Fruit fly (Drosophila melanogaster) whole organism, embryonic: ENCODE data around the gene Or7a.
A peak's percentile ranks its signal among the peaks of the same experiment; 100 is the strongest.

Experiments
- CG12744 ChIP-seq: fragments of 200-800 bp; sonication (Bioruptor generic); optimal IDR thresholded peaks from 2 replicates; lab custom pipeline; 2016; ENCODE audit warnings: missing biosample characterization, missing genetic modification characterization
- CG1529 ChIP-seq: fragments of 200-800 bp; sonication (Bioruptor generic); optimal IDR thresholded peaks from 3 replicates; lab custom pipeline; 2018; ENCODE audit warnings: missing biosample characterization, missing genetic modification characterization
- CG15514 ChIP-seq: fragments of 200-800 bp; sonication (Bioruptor generic); optimal IDR thresholded peaks from 3 replicates; lab custom pipeline; 2017; ENCODE audit warnings: missing biosample characterization, missing genetic modification characterization, mild to moderate bottlenecking, moderate library complexity, missing genetic modification reagents
- CG1602 ChIP-seq: fragments of 200-800 bp; sonication (Bioruptor generic); optimal IDR thresholded peaks from 3 replicates; lab custom pipeline; 2016; ENCODE audit warnings: missing biosample characterization, missing genetic modification characterization
- CG16863 ChIP-seq: fragments of 200-800 bp; sonication (Bioruptor generic); optimal IDR thresholded peaks from 3 replicates; lab custom pipeline; 2016; ENCODE audit warnings: missing biosample characterization, missing genetic modification characterization
- CG1792 ChIP-seq: fragments of 200-800 bp; sonication (Bioruptor generic); optimal IDR thresholded peaks from 2 replicates; lab custom pipeline; 2016; ENCODE audit warnings: missing biosample characterization, missing genetic modification characterization
- CG2678 ChIP-seq: fragments of 200-800 bp; sonication (Bioruptor generic); optimal IDR thresholded peaks from 3 replicates; lab custom pipeline; 2019; ENCODE audit warnings: missing biosample characterization, mild to moderate bottlenecking, missing genetic modification characterization, moderate library complexity
- CG30403 ChIP-seq: fragments of 200-800 bp; sonication (Bioruptor generic); optimal IDR thresholded peaks from 3 replicates; lab custom pipeline; 2016; ENCODE audit warnings: missing biosample characterization, missing genetic modification characterization
- CG4820 ChIP-seq: fragments of 200-800 bp; sonication (Bioruptor generic); optimal IDR thresholded peaks from 3 replicates; lab custom pipeline; 2016; ENCODE audit warnings: missing biosample characterization, missing genetic modification characterization
- CG6689 ChIP-seq: fragments of 200-800 bp; sonication (Bioruptor generic); IDR thresholded peaks from 2 replicates; pipeline ENCODE4 v1.3.6; 2022; ENCODE audit warnings: missing biosample characterization, missing genetic modification characterization
- CG7963 ChIP-seq: fragments of 200-800 bp; sonication (Bioruptor generic); IDR thresholded peaks from 3 replicates; pipeline ENCODE4 v1.3.6; 2022; ENCODE audit warnings: missing biosample characterization, missing genetic modification characterization; ENCODE audit not compliant: partially characterized antibody
- CG8089 ChIP-seq: fragments of 200-800 bp; sonication (Bioruptor generic); optimal IDR thresholded peaks from 3 replicates; lab custom pipeline; 2016; ENCODE audit warnings: missing biosample characterization, missing genetic modification characterization
- CG8359 ChIP-seq: fragments of 200-800 bp; sonication (Bioruptor generic); optimal IDR thresholded peaks from 2 replicates; lab custom pipeline; 2017; ENCODE audit warnings: missing biosample characterization, mild to moderate bottlenecking, missing genetic modification characterization, borderline replicate concordance
- CG9215 ChIP-seq: fragments of 200-800 bp; sonication (Bioruptor generic); IDR thresholded peaks from 2 replicates; pipeline ENCODE4 v1.3.6; 2022; ENCODE audit warnings: missing biosample characterization, missing genetic modification characterization
- CG9609 ChIP-seq: fragments of 200-800 bp; sonication (Bioruptor generic); optimal IDR thresholded peaks from 3 replicates; lab custom pipeline; 2016; ENCODE audit warnings: missing biosample characterization, missing genetic modification characterization
- CG9817 ChIP-seq: fragments of 200-800 bp; sonication (Bioruptor generic); optimal IDR thresholded peaks from 2 replicates; lab custom pipeline; 2018; ENCODE audit warnings: missing biosample characterization, mild to moderate bottlenecking, missing genetic modification characterization, moderate library complexity
- Chrac-16 ChIP-seq: fragments of 200-800 bp; sonication (Bioruptor generic); optimal IDR thresholded peaks from 3 replicates; lab custom pipeline; 2016; ENCODE audit warnings: missing biosample characterization, missing genetic modification characterization
- CoRest ChIP-seq: fragments of 200-800 bp; sonication (Bioruptor generic); optimal IDR thresholded peaks from 3 replicates; lab custom pipeline; 2018; ENCODE audit warnings: missing biosample characterization, mild to moderate bottlenecking, missing genetic modification characterization, moderate library complexity
- Dfd ChIP-seq, 2 experiments: fragments of >200 bp; optimal IDR thresholded peaks; 2 replicates each; lab custom pipeline; 2017; ENCODE audit warnings: missing biosample characterization in 2 of 2, missing genetic modification characterization in 2 of 2
- Dip2 ChIP-seq: fragments of 200-800 bp; sonication (Bioruptor generic); IDR thresholded peaks from 2 replicates; pipeline ENCODE4 v1.3.6; 2022; ENCODE audit warnings: missing biosample characterization, missing genetic modification characterization
- Doc3 ChIP-seq: fragments of 200-800 bp; sonication (Bioruptor generic); IDR thresholded peaks from 3 replicates; pipeline ENCODE4 v1.3.6; 2022; ENCODE audit warnings: missing biosample characterization, missing genetic modification characterization; ENCODE audit not compliant: partially characterized antibody
- Dp ChIP-seq: fragments of 200-800 bp; sonication (Bioruptor generic); optimal IDR thresholded peaks from 2 replicates; lab custom pipeline; 2018; ENCODE audit warnings: missing biosample characterization, mild to moderate bottlenecking, missing genetic modification characterization, moderate library complexity
- Dref ChIP-seq: fragments of 200-800 bp; sonication (Bioruptor generic); IDR thresholded peaks from 2 replicates; pipeline ENCODE4 v1.3.6; 2022; ENCODE audit warnings: missing biosample characterization, missing genetic modification characterization
- E2f2 ChIP-seq: fragments of 200-800 bp; sonication (Bioruptor generic); IDR thresholded peaks from 2 replicates; pipeline ENCODE4 v1.3.6; 2022; ENCODE audit warnings: missing biosample characterization, missing genetic modification characterization
- HHEX ChIP-seq: fragments of 200-800 bp; sonication (Bioruptor generic); optimal IDR thresholded peaks from 3 replicates; lab custom pipeline; 2017; ENCODE audit warnings: missing biosample characterization, mild to moderate bottlenecking, missing genetic modification characterization, missing genetic modification reagents
- Hr39 ChIP-seq: fragments of >200 bp; optimal IDR thresholded peaks from 2 replicates; lab custom pipeline; 2017
- Hr51 ChIP-seq, 2 experiments: fragments of 200-800 bp; sonication (Bioruptor generic); optimal IDR thresholded peaks; 2 replicates in 1 of 2; 3 replicates in 1 of 2; lab custom pipeline; 2016 to 2018; ENCODE audit warnings: missing biosample characterization in 2 of 2, missing genetic modification characterization in 2 of 2, mild to moderate bottlenecking in 1 of 2, moderate library complexity in 1 of 2
- Sox100B ChIP-seq: fragments of 200-800 bp; sonication (Bioruptor generic); optimal IDR thresholded peaks from 3 replicates; lab custom pipeline; 2018; ENCODE audit warnings: missing biosample characterization, mild to moderate bottlenecking, missing genetic modification characterization
- Spps ChIP-seq: fragments of 200-800 bp; sonication (Bioruptor generic); optimal IDR thresholded peaks from 2 replicates; lab custom pipeline; 2018; ENCODE audit warnings: missing biosample characterization, mild to moderate bottlenecking, missing genetic modification characterization
- Xbp1 ChIP-seq: fragments of 200-800 bp; sonication (Bioruptor generic); optimal IDR thresholded peaks from 3 replicates; lab custom pipeline; 2016; ENCODE audit warnings: missing biosample characterization, mild to moderate bottlenecking, missing genetic modification characterization
- YL-1 ChIP-seq: fragments of 200-800 bp; sonication (Bioruptor generic); optimal IDR thresholded peaks from 3 replicates; lab custom pipeline; 2017; ENCODE audit warnings: missing biosample characterization, mild to moderate bottlenecking, missing genetic modification characterization
- al ChIP-seq: fragments of 200-800 bp; sonication (Bioruptor generic); IDR thresholded peaks from 2 replicates; pipeline ENCODE4 v1.3.6; 2022; ENCODE audit warnings: missing biosample characterization, missing genetic modification characterization
- ap ChIP-seq: fragments of 200-800 bp; sonication (Bioruptor generic); IDR thresholded peaks from 2 replicates; pipeline ENCODE4 v1.3.6; 2022; ENCODE audit warnings: missing biosample characterization, missing genetic modification characterization
- ash1 ChIP-seq: fragments of 200-800 bp; sonication (Bioruptor generic); optimal IDR thresholded peaks from 2 replicates; lab custom pipeline; 2018; ENCODE audit warnings: missing biosample characterization, mild to moderate bottlenecking, missing genetic modification characterization
- cato ChIP-seq: fragments of 200-800 bp; sonication (Bioruptor generic); optimal IDR thresholded peaks from 2 replicates; lab custom pipeline; 2016; ENCODE audit warnings: missing biosample characterization, missing genetic modification characterization, borderline replicate concordance
- en ChIP-seq: fragments of 200-800 bp; sonication (Bioruptor generic); optimal IDR thresholded peaks from 2 replicates; lab custom pipeline; 2016; ENCODE audit warnings: missing biosample characterization, missing genetic modification characterization
- exex ChIP-seq: fragments of 200-800 bp; sonication (Bioruptor generic); optimal IDR thresholded peaks from 4 replicates; lab custom pipeline; 2018; ENCODE audit warnings: missing biosample characterization, mild to moderate bottlenecking, missing genetic modification characterization, moderate library complexity
- gsb ChIP-seq: fragments of 200-800 bp; sonication (Bioruptor generic); IDR thresholded peaks from 2 replicates; pipeline ENCODE4 v1.3.6; 2022; ENCODE audit warnings: missing biosample characterization, missing genetic modification characterization
- her ChIP-seq: fragments of 200-800 bp; sonication (Bioruptor generic); optimal IDR thresholded peaks from 2 replicates; lab custom pipeline; 2016; ENCODE audit warnings: missing biosample characterization, missing genetic modification characterization
- knrl ChIP-seq: fragments of 200-800 bp; sonication (Bioruptor generic); IDR thresholded peaks from 3 replicates; pipeline ENCODE4 v1.3.6; 2022; ENCODE audit warnings: missing biosample characterization, missing genetic modification characterization; ENCODE audit not compliant: partially characterized antibody
- lilli ChIP-seq: fragments of 200-800 bp; sonication (Bioruptor generic); optimal IDR thresholded peaks from 3 replicates; lab custom pipeline; 2016; ENCODE audit warnings: missing biosample characterization, missing genetic modification characterization
- oc ChIP-seq: fragments of 200-800 bp; sonication (Bioruptor generic); optimal IDR thresholded peaks from 2 replicates; lab custom pipeline; 2018; ENCODE audit warnings: missing biosample characterization, mild to moderate bottlenecking, missing genetic modification characterization, moderate library complexity
- onecut ChIP-seq: fragments of 200-800 bp; sonication (Bioruptor generic); IDR thresholded peaks from 2 replicates; pipeline ENCODE4 v1.3.6; 2022; ENCODE audit warnings: missing biosample characterization, missing genetic modification characterization
- pnt ChIP-seq: fragments of 200-800 bp; sonication (Bioruptor generic); optimal IDR thresholded peaks from 3 replicates; lab custom pipeline; 2016; ENCODE audit warnings: missing biosample characterization, missing genetic modification characterization
- psq ChIP-seq: fragments of 200-800 bp; sonication (Bioruptor generic); optimal IDR thresholded peaks from 2 replicates; lab custom pipeline; 2017; ENCODE audit warnings: missing biosample characterization, missing genetic modification characterization
- pzg ChIP-seq: fragments of 200-800 bp; sonication (Bioruptor generic); optimal IDR thresholded peaks from 3 replicates; lab custom pipeline; 2018; ENCODE audit warnings: missing biosample characterization, mild to moderate bottlenecking, missing genetic modification characterization, moderate library complexity
- scrt ChIP-seq: fragments of 200-800 bp; sonication (Bioruptor generic); optimal IDR thresholded peaks from 2 replicates; lab custom pipeline; 2018; ENCODE audit warnings: missing biosample characterization, mild to moderate bottlenecking, missing genetic modification characterization, moderate library complexity
- sd ChIP-seq: fragments of 200-800 bp; sonication (Bioruptor generic); optimal IDR thresholded peaks from 3 replicates; lab custom pipeline; 2018; ENCODE audit warnings: missing biosample characterization, mild to moderate bottlenecking, missing genetic modification characterization, moderate library complexity
- sens-2 ChIP-seq: fragments of 200-800 bp; sonication (Bioruptor generic); IDR thresholded peaks from 2 replicates; pipeline ENCODE4 v1.3.6; 2022; ENCODE audit warnings: missing biosample characterization, missing genetic modification characterization
- twi ChIP-seq: fragments of 200-800 bp; optimal IDR thresholded peaks from 2 replicates; lab custom pipeline; 2019; ENCODE audit warnings: missing biosample characterization, mild to moderate bottlenecking, missing genetic modification characterization, moderate library complexity
- unc-4 ChIP-seq: fragments of 200-800 bp; sonication (Bioruptor generic); IDR thresholded peaks from 2 replicates; pipeline ENCODE4 v1.3.6; 2022; ENCODE audit warnings: missing biosample characterization, missing genetic modification characterization; ENCODE audit not compliant: partially characterized antibody
- vvl ChIP-seq: fragments of 200-800 bp; sonication (Bioruptor generic); IDR thresholded peaks from 2 replicates; pipeline ENCODE4 v1.3.6; 2022; ENCODE audit warnings: missing biosample characterization, missing genetic modification characterization
- yki ChIP-seq: fragments of >200 bp; optimal IDR thresholded peaks from 3 replicates; lab custom pipeline; 2018

Gene Or7a

DNA sequence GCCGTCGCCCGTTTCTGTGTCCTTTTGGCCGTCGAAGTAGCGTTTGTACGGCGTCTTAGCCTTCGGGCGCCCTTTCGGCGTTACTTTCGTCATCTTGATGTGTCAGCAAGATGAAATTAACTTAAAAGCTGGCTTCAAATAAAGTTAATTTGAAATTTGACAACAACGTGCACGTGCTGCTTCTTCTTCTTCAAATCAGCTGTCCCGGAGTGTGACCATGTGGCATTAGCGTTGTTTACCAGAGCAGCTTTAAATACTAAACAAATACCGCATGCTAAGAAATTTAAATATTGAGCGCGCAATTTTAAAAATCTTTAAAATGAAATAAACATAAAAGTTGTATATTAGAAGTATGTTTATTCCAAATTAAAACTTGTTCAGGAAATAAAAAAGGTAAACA is 44.6 kb downstream of the Or7a start, which contains the start of gene CG2260 (continued):
- TF ChIP-seq vvl (GFP tag; lab: Robert Waterston, UW), result peak; percentile 85
- no peak for TF ChIP-seq cato (GFP tag; lab: Kevin White, UChicago)
- peak; percentile 6 for TF ChIP-seq YL-1 (GFP tag; lab: Kevin White, UChicago)
- no peak for TF ChIP-seq onecut (GFP tag; lab: Robert Waterston, UW)
- no peak for TF ChIP-seq HHEX (GFP tag; lab: Kevin White, UChicago)
- TF ChIP-seq Xbp1 (GFP tag; lab: Kevin White, UChicago), result no peak
- TF ChIP-seq sens-2 (GFP tag; lab: Robert Waterston, UW), result no peak
- TF ChIP-seq CG12744 (GFP tag; lab: Kevin White, UChicago), result no peak
- TF ChIP-seq CoRest (tag; lab: Kevin White, UChicago), result no peak
- peak; percentile 20 for TF ChIP-seq scrt (GFP tag; lab: Kevin White, UChicago)
- TF ChIP-seq ap (GFP tag; lab: Robert Waterston, UW), result no peak
- TF ChIP-seq Dip2 (GFP tag; lab: Robert Waterston, UW), result no peak
- TF ChIP-seq CG4820 (GFP tag; lab: Kevin White, UChicago), result no peak
- no peak for TF ChIP-seq Hr51 (GFP tag; optimal IDR thresholded peaks at IDR 0.05; lab: Kevin White, UChicago)
- TF ChIP-seq her (GFP tag; lab: Kevin White, UChicago), result no peak
- no peak for TF ChIP-seq CG30403 (GFP tag; lab: Kevin White, UChicago)
- TF ChIP-seq ash1 (GFP tag; lab: Kevin White, UChicago), result no peak
- TF ChIP-seq Dref, result no peak
- TF ChIP-seq CG2678, result no peak
- no peak for TF ChIP-seq en (GFP tag; lab: Kevin White, UChicago)
- no peak for TF ChIP-seq yki (lab: Kevin White, UChicago)
- no peak for TF ChIP-seq Sox100B (GFP tag; lab: Kevin White, UChicago)
- no peak for TF ChIP-seq al (GFP tag; lab: Robert Waterston, UW)
- peak; percentile 92 for TF ChIP-seq Dp (GFP tag; lab: Kevin White, UChicago)
- TF ChIP-seq CG9609 (GFP tag; lab: Kevin White, UChicago), result no peak
- TF ChIP-seq lilli, result no peak
- TF ChIP-seq CG7963 (GFP tag; lab: Robert Waterston, UW), result no peak
- TF ChIP-seq CG16863 (GFP tag; lab: Kevin White, UChicago), result no peak
- TF ChIP-seq CG8089 (GFP tag; lab: Kevin White, UChicago), result no peak
- no peak for TF ChIP-seq Hr39 (lab: Kevin White, UChicago)
- TF ChIP-seq Spps (tag; lab: Kevin White, UChicago), result no peak
- no peak for TF ChIP-seq twi
- no peak for TF ChIP-seq CG8359 (GFP tag; lab: Kevin White, UChicago)
- TF ChIP-seq pzg (GFP tag; lab: Kevin White, UChicago), result peak; percentile 70
- TF ChIP-seq oc (tag; lab: Kevin White, UChicago), result no peak
- TF ChIP-seq unc-4, result peak; percentile 40
- TF ChIP-seq pnt (GFP tag; lab: Kevin White, UChicago), result no peak
- TF ChIP-seq CG1602 (GFP tag; lab: Kevin White, UChicago), result no peak
- peak; percentile 75 for TF ChIP-seq CG15514 (GFP tag; lab: Kevin White, UChicago)
- TF ChIP-seq Dfd (GFP tag; optimal IDR thresholded peaks at IDR 0.05; lab: Kevin White, UChicago), result no peak
- no peak for TF ChIP-seq CG1529 (GFP tag; lab: Kevin White, UChicago)
- TF ChIP-seq gsb (GFP tag; lab: Robert Waterston, UW), result no peak
- TF ChIP-seq Doc3, result no peak
- TF ChIP-seq psq (GFP tag; lab: Kevin White, UChicago), result no peak
- TF ChIP-seq Chrac-16 (GFP tag; lab: Kevin White, UChicago), result no peak
- TF ChIP-seq CG6689 (GFP tag; lab: Robert Waterston, UW), result no peak
- TF ChIP-seq exex (tag; lab: Kevin White, UChicago), result no peak
- TF ChIP-seq CG9215, result no peak
- TF ChIP-seq E2f2, result peak; percentile 92
- TF ChIP-seq CG1792 (GFP tag; lab: Kevin White, UChicago), result no peak
- no peak for TF ChIP-seq knrl (GFP tag; lab: Robert Waterston, UW)
- TF ChIP-seq CG9817 (tag; lab: Kevin White, UChicago), result no peak
- TF ChIP-seq sd (tag; lab: Kevin White, UChicago), result no peak
